Worm (Caenorhabditis elegans) whole organism, midembryonic: ENCODE measurements around the gene orc-3.

Experiments
- cog-1 ChIP-seq: sonication (generic microtip); optimal IDR thresholded peaks from 2 replicates; lab custom pipeline; 2016; ENCODE audit warnings: missing genetic modification characterization, missing compliant biosample characterization
- flt-1 ChIP-seq: fragments of 200-800 bp; sonication (Bioruptor generic); IDR thresholded peaks from 2 replicates; pipeline ENCODE4 v1.3.6; 2022; ENCODE audit warnings: missing genetic modification characterization, missing compliant biosample characterization
- klf-2 ChIP-seq: fragments of 200-800 bp; sonication (Bioruptor generic); conservative IDR thresholded peaks from 2 replicates; pipeline ENCODE4 v1.3.6; 2022; ENCODE audit warnings: missing genetic modification reagents, missing genetic modification characterization, missing compliant biosample characterization
- ref-1 ChIP-seq: fragments of 200-800 bp; sonication (Bioruptor generic); conservative IDR thresholded peaks from 2 replicates; pipeline ENCODE4 v1.3.6; 2022; ENCODE audit warnings: missing genetic modification reagents, missing genetic modification characterization, missing compliant biosample characterization
- tab-1 ChIP-seq: fragments of 200-800 bp; sonication (Bioruptor generic); IDR thresholded peaks from 2 replicates; pipeline ENCODE4 v1.3.6; 2022; ENCODE audit warnings: missing genetic modification characterization, missing compliant biosample characterization
- ztf-23 ChIP-seq: fragments of 200-800 bp; sonication (Bioruptor generic); IDR thresholded peaks from 2 replicates; pipeline ENCODE4 v1.3.6; 2022; ENCODE audit warnings: missing genetic modification reagents, missing genetic modification characterization, missing compliant biosample characterization
- ztf-29 ChIP-seq: fragments of 200-800 bp; sonication (Bioruptor generic); IDR thresholded peaks from 2 replicates; pipeline ENCODE4 v1.3.6; 2022; ENCODE audit warnings: missing genetic modification reagents, missing genetic modification characterization, missing compliant biosample characterization

DNA sequence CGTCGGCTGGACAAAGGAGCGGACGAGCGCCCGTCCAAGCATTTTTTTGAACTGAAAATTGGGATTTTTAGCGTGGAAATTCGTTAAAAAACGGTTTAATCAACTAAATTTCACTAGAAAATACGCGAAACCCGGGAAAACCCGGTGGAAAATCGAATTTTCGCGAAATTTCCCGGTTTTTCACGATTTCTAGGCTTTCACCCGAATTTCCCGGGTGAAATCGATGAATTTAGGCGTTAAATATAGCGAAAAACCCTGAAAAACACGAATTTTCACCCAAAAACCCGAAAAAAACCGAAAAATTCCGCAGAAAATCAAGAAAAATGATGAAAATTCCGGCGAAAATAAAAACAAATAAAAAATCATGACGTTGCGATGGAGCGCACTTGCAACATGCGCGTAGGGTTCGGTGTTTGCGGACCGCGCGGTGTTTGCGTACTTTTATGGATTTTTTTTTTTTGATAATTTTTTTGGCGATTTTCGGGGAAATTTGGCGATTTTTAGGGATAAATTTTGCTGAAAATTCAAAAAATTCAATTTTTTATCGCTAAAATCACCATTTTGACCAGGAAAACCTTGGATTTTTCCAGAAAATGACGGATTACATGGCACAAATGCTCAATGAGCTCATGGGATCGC, 5.9 kb upstream of the orc-3 start, which contains the start of the genes mrpl-45 and Y119D3B.12:
- TF ChIP-seq ztf-23 (GFP tag; lab: Robert Waterston, UW) (peak; percentile 67; the same call in 1 of the 2 replicates), ref-1 (GFP tag; lab: Robert Waterston, UW) (no peak), cog-1 (tag; lab: Kevin White, UChicago) (peak; percentile 63), tab-1 (GFP tag; lab: Robert Waterston, UW) (no peak), flt-1 (GFP tag; lab: Robert Waterston, UW) (0 out of 2 replicates have a peak, but pooled peaks have one; percentile 59), ztf-29 (GFP tag; lab: Robert Waterston, UW) (no peak), klf-2 (GFP tag; lab: Robert Waterston, UW) (no peak)
